Worm (Caenorhabditis elegans) whole organism, early embryonic: ENCODE results near the gene F36F12.3.

ENCODE experiments used
- B0310.2 ChIP-seq: sonication (generic microtip); optimal IDR thresholded peaks from 2 replicates; lab custom pipeline; 2016; ENCODE audit warnings: mild to moderate bottlenecking, missing genetic modification characterization, missing compliant biosample characterization
- F13C5.2 ChIP-seq: sonication (generic microtip); optimal IDR thresholded peaks from 2 replicates; lab custom pipeline; 2017; ENCODE audit warnings: mild to moderate bottlenecking, missing genetic modification characterization, inconsistent platforms, missing compliant biosample characterization
- ama-1 ChIP-seq: fragments of 150-350 bp; optimal IDR thresholded peaks from 2 replicates; lab custom pipeline; 2014
- ceh-13 ChIP-seq: fragments of 200-800 bp; sonication (Bioruptor generic); optimal IDR thresholded peaks from 2 replicates; lab custom pipeline; 2018; ENCODE audit warnings: mild to moderate bottlenecking, missing genetic modification characterization, missing compliant biosample characterization
- flt-1 ChIP-seq: fragments of 200-800 bp; sonication (Bioruptor generic); IDR thresholded peaks from 2 replicates; pipeline ENCODE4 v1.3.6; 2022; ENCODE audit warnings: missing genetic modification characterization, missing compliant biosample characterization
- hnd-1 ChIP-seq: sonication (generic microtip); optimal IDR thresholded peaks from 2 replicates; lab custom pipeline; 2016; ENCODE audit warnings: missing genetic modification characterization, missing compliant biosample characterization
- sea-1 ChIP-seq: fragments of 200-800 bp; sonication (Bioruptor generic); conservative IDR thresholded peaks from 2 replicates; pipeline ENCODE4 v1.3.6; 2022; ENCODE audit warnings: missing genetic modification characterization, missing compliant biosample characterization

DNA sequence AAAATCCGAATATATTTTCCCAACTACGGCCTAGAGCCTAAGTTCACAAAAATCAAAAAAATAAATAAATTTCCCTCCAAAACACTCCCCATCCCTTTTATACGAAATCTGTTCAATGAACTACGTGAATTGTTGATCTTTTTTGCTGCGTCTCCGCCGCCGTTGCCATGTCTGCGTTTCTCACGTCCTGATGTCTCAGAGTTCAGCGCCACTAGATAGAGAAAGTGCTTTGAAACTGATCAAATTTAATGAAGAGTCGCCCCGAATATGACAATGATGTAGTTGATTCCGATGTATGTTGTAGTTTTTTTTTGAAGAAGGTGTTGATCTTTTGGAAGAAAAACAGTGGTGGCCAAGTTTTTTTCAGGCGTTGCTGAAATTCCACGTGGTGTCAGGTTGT is 31.3 kb upstream of the F36F12.3 start:
- TF ChIP-seq B0310.2 (tag; lab: Kevin White, UChicago) (no peak), flt-1 (GFP tag; lab: Robert Waterston, UW) (no peak), ceh-13 (GFP tag; lab: Kevin White, UChicago) (no peak), ama-1 (lab: Kevin White, UChicago) (no peak), sea-1 (GFP tag; lab: Robert Waterston, UW) (no peak), F13C5.2 (no peak), hnd-1 (no peak)
